Worm (Caenorhabditis elegans) whole organism, late embryonic: ENCODE results near the gene cyp-13B1.

Experiments
- ama-1 ChIP-seq: fragments of 150-350 bp; optimal IDR thresholded peaks from 2 replicates; lab custom pipeline; 2014
- ceh-30 ChIP-seq: fragments of 150-350 bp; optimal IDR thresholded peaks from 2 replicates; lab custom pipeline; 2014; ENCODE audit warnings: missing biosample characterization, missing genetic modification characterization
- fkh-10 ChIP-seq: fragments of 150-350 bp; optimal IDR thresholded peaks from 2 replicates; lab custom pipeline; 2014; ENCODE audit warnings: missing biosample characterization, missing genetic modification reagents, missing genetic modification characterization
- hlh-13 ChIP-seq: fragments of 200-800 bp; sonication (Bioruptor generic); optimal IDR thresholded peaks from 2 replicates; lab custom pipeline; 2018; ENCODE audit warnings: mild to moderate bottlenecking, missing genetic modification characterization, missing compliant biosample characterization
- nhr-11 ChIP-seq: fragments of 150-350 bp; optimal IDR thresholded peaks from 2 replicates; lab custom pipeline; 2014; ENCODE audit warnings: missing biosample characterization, missing genetic modification characterization
- nhr-232 ChIP-seq: sonication (generic microtip); optimal IDR thresholded peaks from 2 replicates; lab custom pipeline; 2016; ENCODE audit warnings: missing genetic modification characterization, missing compliant biosample characterization
- npax-4 ChIP-seq: sonication (generic microtip); optimal IDR thresholded peaks from 2 replicates; lab custom pipeline; 2016; ENCODE audit warnings: missing genetic modification characterization, missing compliant biosample characterization
- pha-2 ChIP-seq: sonication (generic microtip); optimal IDR thresholded peaks from 2 replicates; lab custom pipeline; 2017; ENCODE audit warnings: mild to moderate bottlenecking, missing genetic modification characterization, missing compliant biosample characterization
- pha-4 ChIP-seq: fragments of 150-350 bp; optimal IDR thresholded peaks from 2 replicates; lab custom pipeline; 2018; ENCODE audit warnings: missing biosample characterization, missing genetic modification reagents, missing genetic modification characterization
- tbx-2 ChIP-seq: sonication (generic microtip); optimal IDR thresholded peaks from 2 replicates; lab custom pipeline; 2016; ENCODE audit warnings: missing genetic modification characterization, missing compliant biosample characterization

DNA sequence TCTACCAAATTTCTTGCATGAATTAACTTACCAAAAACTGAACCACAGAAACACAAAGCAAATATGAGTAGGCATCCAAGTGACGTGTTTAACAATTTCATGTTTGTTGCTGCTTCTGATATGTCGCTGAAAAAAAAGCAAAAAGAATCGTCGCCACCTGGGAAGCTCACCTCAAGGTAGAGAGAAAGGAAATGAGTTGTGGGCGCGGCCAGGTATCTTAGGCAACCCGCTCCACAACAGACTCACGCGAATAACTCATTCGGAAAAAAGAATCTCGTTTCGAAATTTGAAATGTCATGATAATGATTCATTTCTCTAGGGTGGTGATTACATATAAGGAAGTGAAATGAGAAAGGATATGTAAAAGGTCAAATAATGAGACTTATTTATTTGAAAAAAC, 14.5 kb downstream of the cyp-13B1 start, which contains the start of gene irld-2:
- TF ChIP-seq pha-2 (tag; lab: Kevin White, UChicago) (no peak), fkh-10 (GFP tag; lab: Kevin White, UChicago) (no peak), pha-4 (tag; lab: Kevin White, UChicago) (no peak), nhr-232 (tag; lab: Kevin White, UChicago) (no peak), nhr-11 (no peak), npax-4 (no peak), ceh-30 (tag; lab: Kevin White, UChicago) (no peak), hlh-13 (GFP tag; lab: Kevin White, UChicago) (no peak), tbx-2 (no peak), ama-1 (lab: Kevin White, UChicago) (no peak)
